Fruit fly (Drosophila melanogaster): Measurements from ENCODE around the gene CG3626.

DNA sequence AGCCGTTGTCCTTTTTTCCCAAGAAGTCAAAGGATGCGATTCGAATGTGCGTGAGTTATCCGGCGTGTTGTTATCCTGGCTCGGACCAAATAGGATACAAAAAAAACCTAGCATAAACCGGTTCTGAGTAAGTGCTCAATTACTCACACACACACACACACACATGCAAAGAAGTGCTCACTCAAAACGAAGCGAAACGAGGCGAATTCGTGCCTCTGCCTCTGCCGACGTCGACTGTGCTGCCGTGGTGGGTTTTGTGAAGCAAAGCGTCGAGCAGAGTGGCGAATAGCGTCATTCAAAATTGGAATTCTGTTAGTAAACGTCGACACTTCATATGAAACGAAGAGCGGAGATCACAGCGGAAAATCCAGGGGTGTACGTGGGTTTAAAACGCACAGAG is 46.3 kb downstream of the CG3626 start, which contains the start of gene bi:
- TF ChIP-seq kay (GFP tag; ENCODE audit: borderline replicate concordance) (no peak), CG12768 (GFP tag; optimal IDR thresholded peaks at IDR 0.05) (no peak), Hr96 (GFP tag; optimal IDR thresholded peaks at IDR 0.05) (no peak), CG5204 (GFP tag; optimal IDR thresholded peaks at IDR 0.05) (no peak), ovo (GFP tag; optimal IDR thresholded peaks at IDR 0.05) (no peak), toe (GFP tag; optimal IDR thresholded peaks at IDR 0.05) (no peak), Crg-1 (GFP tag; optimal IDR thresholded peaks at IDR 0.05) (no peak), bab1 (GFP tag; optimal IDR thresholded peaks at IDR 0.05) (no peak), CG33017 (tag; optimal IDR thresholded peaks at IDR 0.05) (no peak), CG7045 (GFP tag; optimal IDR thresholded peaks at IDR 0.05) (no peak), cnc (optimal IDR thresholded peaks at IDR 0.05) (no peak), Mnt (GFP tag; optimal IDR thresholded peaks at IDR 0.05) (no peak)
